Worm (Caenorhabditis elegans) whole organism, mixed stage, embryonic: ENCODE data around the gene pho-5.

Experiments used
- ceh-39 ChIP-seq: fragments of 150-350 bp; optimal IDR thresholded peaks from 2 replicates; lab custom pipeline; 2014; ENCODE audit warnings: missing biosample characterization, missing genetic modification characterization
- ceh-43 ChIP-seq: fragments of 200-800 bp; sonication (Bioruptor generic); optimal IDR thresholded peaks from 2 replicates; lab custom pipeline; 2018; ENCODE audit warnings: mild to moderate bottlenecking, missing genetic modification characterization, moderate library complexity, missing compliant biosample characterization
- ces-1 ChIP-seq: fragments of 150-350 bp; optimal IDR thresholded peaks from 2 replicates; lab custom pipeline; 2014; ENCODE audit warnings: missing biosample characterization, missing genetic modification reagents, missing genetic modification characterization
- elt-1 ChIP-seq: sonication (generic microtip); optimal IDR thresholded peaks from 2 replicates; lab custom pipeline; 2017; ENCODE audit warnings: missing genetic modification characterization, mild to moderate bottlenecking, missing compliant biosample characterization, antibody characterized with exemption, moderate library complexity, borderline replicate concordance; ENCODE audit not compliant: insufficient read depth
- lin-32 ChIP-seq: fragments of 200-800 bp; sonication (Bioruptor generic); optimal IDR thresholded peaks from 2 replicates; lab custom pipeline; 2018; ENCODE audit warnings: mild to moderate bottlenecking, missing genetic modification characterization, missing compliant biosample characterization
- lsy-2 ChIP-seq: fragments of 150-350 bp; optimal IDR thresholded peaks from 2 replicates; lab custom pipeline; 2014; ENCODE audit warnings: missing biosample characterization, missing genetic modification characterization
- mep-1 ChIP-seq: fragments of 150-350 bp; optimal IDR thresholded peaks from 2 replicates; lab custom pipeline; 2017; ENCODE audit warnings: missing biosample characterization, missing genetic modification reagents, missing genetic modification characterization, inconsistent platforms
- nhr-237 ChIP-seq: fragments of 150-350 bp; optimal IDR thresholded peaks from 2 replicates; lab custom pipeline; 2014; ENCODE audit warnings: missing biosample characterization, missing genetic modification characterization
- nhr-28 ChIP-seq: fragments of 150-350 bp; optimal IDR thresholded peaks from 2 replicates; lab custom pipeline; 2014; ENCODE audit warnings: missing biosample characterization, missing genetic modification characterization
- nhr-76 ChIP-seq: sonication (generic microtip); optimal IDR thresholded peaks from 2 replicates; lab custom pipeline; 2017; ENCODE audit warnings: missing biosample characterization, missing genetic modification characterization
- snpc-4 ChIP-seq: fragments of 150-350 bp; optimal IDR thresholded peaks from 2 replicates; lab custom pipeline; 2014; ENCODE audit warnings: missing biosample characterization, missing genetic modification characterization
- sptf-1 ChIP-seq: sonication (generic microtip); optimal IDR thresholded peaks from 2 replicates; lab custom pipeline; 2017; ENCODE audit warnings: mild to moderate bottlenecking, missing genetic modification characterization, moderate library complexity, missing compliant biosample characterization

ce11 chrIII:7329155-7329732 is 43.6 kb upstream of the pho-5 start, which contains the start of gene lab-2:
- TF ChIP-seq ces-1 (no peak), nhr-237 (no peak), ceh-43 (no peak), elt-1 (no peak), nhr-76 (no peak), lin-32 (no peak), nhr-28 (tag; lab: Kevin White, UChicago) (no peak), snpc-4 (tag; lab: Kevin White, UChicago) (no peak), mep-1 (tag; lab: Kevin White, UChicago) (no peak), ceh-39 (tag; lab: Kevin White, UChicago) (no peak), lsy-2 (tag; lab: Kevin White, UChicago) (no peak), sptf-1 (tag; lab: Kevin White, UChicago) (no peak)
